Worm (Caenorhabditis elegans) whole organism, young adult: ENCODE data around the gene pqn-83.

Source experiments
- F57A8.1 ChIP-seq: fragments of 200-800 bp; sonication (Bioruptor generic); optimal IDR thresholded peaks from 2 replicates; lab custom pipeline; 2018; ENCODE audit warnings: mild to moderate bottlenecking, missing genetic modification characterization, moderate library complexity, missing compliant biosample characterization
- K12H6.12 ChIP-seq: fragments of 200-800 bp; sonication (Bioruptor generic); optimal IDR thresholded peaks from 2 replicates; lab custom pipeline; 2018; ENCODE audit warnings: mild to moderate bottlenecking, missing genetic modification characterization, missing compliant biosample characterization
- T26A5.8 ChIP-seq: sonication (generic microtip); optimal IDR thresholded peaks from 2 replicates; lab custom pipeline; 2016; ENCODE audit warnings: missing genetic modification characterization, missing compliant biosample characterization
- Y53F4B.3 ChIP-seq: fragments of 200-800 bp; sonication (Bioruptor generic); IDR thresholded peaks from 2 replicates; pipeline ENCODE4 v1.3.6; 2022; ENCODE audit warnings: missing genetic modification reagents, missing genetic modification characterization, missing compliant biosample characterization
- Y79H2A.3 ChIP-seq: fragments of 200-800 bp; sonication (Bioruptor generic); conservative IDR thresholded peaks from 2 replicates; pipeline ENCODE4 v1.3.6; 2022; ENCODE audit warnings: missing genetic modification reagents, missing genetic modification characterization, missing compliant biosample characterization
- ZK185.1 ChIP-seq: sonication (generic microtip); optimal IDR thresholded peaks from 2 replicates; lab custom pipeline; 2016; ENCODE audit warnings: mild to moderate bottlenecking, missing genetic modification characterization, missing compliant biosample characterization; ENCODE audit not compliant: poor library complexity, severe bottlenecking
- aptf-3 ChIP-seq: fragments of 200-800 bp; sonication (Bioruptor generic); IDR thresholded peaks from 2 replicates; pipeline ENCODE4 v1.3.6; 2022; ENCODE audit warnings: missing genetic modification characterization, missing compliant biosample characterization
- atf-7 ChIP-seq: sonication (generic microtip); optimal IDR thresholded peaks from 2 replicates; lab custom pipeline; 2017; ENCODE audit warnings: mild to moderate bottlenecking, missing genetic modification characterization, missing compliant biosample characterization
- attf-6 ChIP-seq: fragments of 200-800 bp; sonication (Bioruptor generic); IDR thresholded peaks from 2 replicates; pipeline ENCODE4 v1.3.6; 2022; ENCODE audit warnings: missing genetic modification reagents, missing genetic modification characterization, missing compliant biosample characterization
- ccch-3 ChIP-seq: fragments of 200-800 bp; sonication (Bioruptor generic); optimal IDR thresholded peaks from 2 replicates; lab custom pipeline; 2018; ENCODE audit warnings: mild to moderate bottlenecking, missing genetic modification characterization, missing compliant biosample characterization
- ceh-27 ChIP-seq: fragments of 200-800 bp; sonication (Bioruptor generic); optimal IDR thresholded peaks from 2 replicates; lab custom pipeline; 2018; ENCODE audit warnings: mild to moderate bottlenecking, missing genetic modification characterization, moderate library complexity, missing compliant biosample characterization
- ceh-58 ChIP-seq: fragments of 200-800 bp; sonication (Bioruptor generic); IDR thresholded peaks from 2 replicates; pipeline ENCODE4 v1.3.6; 2022; ENCODE audit warnings: missing genetic modification characterization, missing compliant biosample characterization
- chd-7 ChIP-seq: sonication (generic microtip); optimal IDR thresholded peaks from 2 replicates; lab custom pipeline; 2016; ENCODE audit warnings: mild to moderate bottlenecking, missing genetic modification characterization, moderate library complexity, missing compliant biosample characterization
- dpl-1 ChIP-seq: fragments of 150-350 bp; optimal IDR thresholded peaks from 2 replicates; lab custom pipeline; 2014; ENCODE audit warnings: missing biosample characterization, missing genetic modification reagents, missing genetic modification characterization
- ekl-4 ChIP-seq: fragments of 200-800 bp; sonication (Bioruptor generic); IDR thresholded peaks from 2 replicates; pipeline ENCODE4 v1.3.6; 2022; ENCODE audit warnings: missing genetic modification reagents, missing genetic modification characterization, missing compliant biosample characterization
- ets-4 ChIP-seq: fragments of 200-800 bp; sonication (Bioruptor generic); optimal IDR thresholded peaks from 2 replicates; lab custom pipeline; 2018; ENCODE audit warnings: mild to moderate bottlenecking, missing genetic modification characterization, missing compliant biosample characterization
- gei-17 ChIP-seq: fragments of 200-800 bp; sonication (Bioruptor generic); optimal IDR thresholded peaks from 2 replicates; lab custom pipeline; 2018; ENCODE audit warnings: mild to moderate bottlenecking, missing genetic modification characterization, missing compliant biosample characterization
- him-1 ChIP-seq: sonication (generic microtip); optimal IDR thresholded peaks from 2 replicates; lab custom pipeline; 2016; ENCODE audit warnings: missing genotype, missing genetic modification reagents, missing genetic modification characterization, missing compliant biosample characterization
- hmg-1.2 ChIP-seq: fragments of 200-800 bp; sonication (Bioruptor generic); IDR thresholded peaks from 2 replicates; pipeline ENCODE4 v1.3.6; 2022; ENCODE audit warnings: missing genetic modification reagents, missing genetic modification characterization, missing compliant biosample characterization
- lag-1 ChIP-seq: fragments of 200-800 bp; sonication (Bioruptor generic); IDR thresholded peaks from 2 replicates; pipeline ENCODE4 v1.3.6; 2022; ENCODE audit warnings: missing genetic modification reagents, missing genetic modification characterization, missing compliant biosample characterization
- let-526 ChIP-seq: fragments of 200-800 bp; sonication (Bioruptor generic); IDR thresholded peaks from 2 replicates; pipeline ENCODE4 v1.3.6; 2022; ENCODE audit warnings: missing genetic modification reagents, missing genetic modification characterization, missing compliant biosample characterization
- lin-26 ChIP-seq: fragments of 200-800 bp; sonication (Bioruptor generic); IDR thresholded peaks from 2 replicates; pipeline ENCODE4 v1.3.6; 2022; ENCODE audit warnings: missing genetic modification reagents, missing genetic modification characterization, missing compliant biosample characterization
- lin-35 ChIP-seq, 3 experiments: fragments of 150-350 bp in 2 of 3; sonication (generic microtip) in 1 of 3; optimal IDR thresholded peaks; 2 replicates each; lab custom pipeline; 2014 to 2018; ENCODE audit warnings: missing biosample characterization in 3 of 3, missing genetic modification characterization in 3 of 3, missing genetic modification reagents in 3 of 3
- madf-10 ChIP-seq: sonication (generic microtip); optimal IDR thresholded peaks from 2 replicates; lab custom pipeline; 2016; ENCODE audit warnings: mild to moderate bottlenecking, missing genetic modification characterization, missing compliant biosample characterization
- madf-3 ChIP-seq: fragments of 200-800 bp; sonication (Bioruptor generic); IDR thresholded peaks from 2 replicates; pipeline ENCODE4 v1.3.6; 2022; ENCODE audit warnings: missing genetic modification reagents, missing genetic modification characterization, missing compliant biosample characterization
- madf-6 ChIP-seq: fragments of 200-800 bp; sonication (Bioruptor generic); IDR thresholded peaks from 2 replicates; pipeline ENCODE4 v1.3.6; 2022; ENCODE audit warnings: missing genetic modification reagents, missing genetic modification characterization, missing compliant biosample characterization
- madf-8 ChIP-seq: fragments of 200-800 bp; sonication (Bioruptor generic); conservative IDR thresholded peaks from 2 replicates; pipeline ENCODE4 v1.3.6; 2022; ENCODE audit warnings: missing genetic modification reagents, missing genetic modification characterization, missing compliant biosample characterization
- mel-28 ChIP-seq: sonication (generic microtip); optimal IDR thresholded peaks from 2 replicates; lab custom pipeline; 2016; ENCODE audit warnings: borderline replicate concordance, mild to moderate bottlenecking, missing genetic modification characterization, missing compliant biosample characterization
- mxl-1 ChIP-seq: sonication (generic microtip); optimal IDR thresholded peaks from 2 replicates; lab custom pipeline; 2016; ENCODE audit warnings: missing genetic modification characterization, missing compliant biosample characterization
- nhr-120 ChIP-seq: fragments of 200-800 bp; sonication (Bioruptor generic); IDR thresholded peaks from 2 replicates; pipeline ENCODE4 v1.3.6; 2022; ENCODE audit warnings: missing genetic modification characterization, missing compliant biosample characterization
- nhr-179 ChIP-seq: sonication (generic microtip); optimal IDR thresholded peaks from 2 replicates; lab custom pipeline; 2016; ENCODE audit warnings: mild to moderate bottlenecking, missing genetic modification characterization, missing compliant biosample characterization
- nhr-80 ChIP-seq: sonication (generic microtip); optimal IDR thresholded peaks from 2 replicates; lab custom pipeline; 2016; ENCODE audit warnings: missing genetic modification characterization, missing compliant biosample characterization
- pbrm-1 ChIP-seq: fragments of 200-800 bp; sonication (Bioruptor generic); IDR thresholded peaks from 2 replicates; pipeline ENCODE4 v1.3.6; 2022; ENCODE audit warnings: missing genetic modification reagents, missing genetic modification characterization, missing compliant biosample characterization
- rcor-1 ChIP-seq: fragments of 200-800 bp; sonication (Bioruptor generic); IDR thresholded peaks from 2 replicates; pipeline ENCODE4 v1.3.6; 2022; ENCODE audit warnings: missing genetic modification reagents, missing genetic modification characterization, missing compliant biosample characterization
- rec-8 ChIP-seq, 2 experiments: sonication (generic microtip); optimal IDR thresholded peaks; 2 replicates each; lab custom pipeline; 2016; ENCODE audit warnings: mild to moderate bottlenecking in 2 of 2, missing genetic modification characterization in 2 of 2, missing genetic modification reagents in 2 of 2, missing genotype in 2 of 2, missing biosample characterization in 1 of 2, missing compliant biosample characterization in 1 of 2, moderate library complexity in 1 of 2
- snpc-4 ChIP-seq, 5 experiments: fragments of 150-350 bp in 1 of 5; sonication (generic microtip) in 4 of 5; optimal IDR thresholded peaks; 2 replicates each; lab custom pipeline; 2014 to 2018; ENCODE audit warnings: missing genetic modification characterization in 5 of 5, missing biosample characterization in 3 of 5, antibody characterized with exemption in 2 of 5, mild to moderate bottlenecking in 2 of 5, missing compliant biosample characterization in 2 of 5, missing genotype in 2 of 5, moderate library complexity in 2 of 5, missing genetic modification reagents in 1 of 5
- sptf-2 ChIP-seq: fragments of 200-800 bp; sonication (Bioruptor generic); optimal IDR thresholded peaks from 2 replicates; lab custom pipeline; 2018; ENCODE audit warnings: mild to moderate bottlenecking, missing genetic modification characterization, missing compliant biosample characterization
- tbp1 ChIP-seq: fragments of 200-800 bp; sonication (Bioruptor generic); optimal IDR thresholded peaks from 2 replicates; lab custom pipeline; 2018; ENCODE audit warnings: mild to moderate bottlenecking, missing genetic modification characterization, missing compliant biosample characterization
- tbx-9 ChIP-seq: sonication (generic microtip); optimal IDR thresholded peaks from 2 replicates; lab custom pipeline; 2016; ENCODE audit warnings: borderline replicate concordance, missing genetic modification characterization, inconsistent platforms, missing compliant biosample characterization
- unc-130 ChIP-seq: sonication (generic microtip); optimal IDR thresholded peaks from 2 replicates; lab custom pipeline; 2016; ENCODE audit warnings: missing genetic modification reagents, missing genetic modification characterization, missing compliant biosample characterization
- unc-62 ChIP-seq: fragments of 150-350 bp; optimal IDR thresholded peaks from 2 replicates; lab custom pipeline; 2014; ENCODE audit warnings: missing biosample characterization, missing genetic modification reagents, missing genetic modification characterization
- xnd-1 ChIP-seq: sonication (generic microtip); optimal IDR thresholded peaks from 2 replicates; lab custom pipeline; 2016; ENCODE audit warnings: missing genotype, missing genetic modification reagents, missing genetic modification characterization, missing compliant biosample characterization
- ztf-26 ChIP-seq: sonication (generic microtip); optimal IDR thresholded peaks from 2 replicates; lab custom pipeline; 2017; ENCODE audit warnings: missing genetic modification characterization, missing compliant biosample characterization

The pqn-83 gene

DNA sequence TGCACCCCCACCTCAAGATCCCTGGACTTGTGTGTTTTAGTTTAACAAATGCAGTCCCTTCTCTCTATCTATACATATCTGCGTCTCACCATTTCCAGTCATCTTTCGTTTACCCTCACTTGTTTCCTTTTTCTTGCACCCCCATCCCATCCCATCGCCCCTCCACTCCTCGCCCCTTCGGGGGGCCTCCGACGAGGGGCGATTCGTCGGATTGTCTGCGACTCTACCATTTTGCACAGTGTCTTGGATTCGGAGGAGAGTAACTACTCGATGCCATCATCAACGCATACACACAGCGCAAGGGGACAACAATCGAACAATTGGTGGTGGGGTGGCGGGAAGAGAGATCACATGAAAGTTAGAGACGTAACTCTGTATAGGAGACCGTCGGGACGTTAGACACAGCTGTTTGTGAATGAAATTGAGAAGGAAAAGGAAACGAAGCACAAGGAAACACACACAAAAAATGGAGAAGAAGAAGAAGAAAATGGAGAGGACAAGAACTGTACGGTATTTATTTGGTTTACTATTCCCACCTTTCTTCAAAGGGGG is 36.8 kb downstream of the pqn-83 start (continued):
- TF ChIP-seq T26A5.8 (tag; lab: Kevin White, UChicago) (no peak), atf-7 (tag; lab: Kevin White, UChicago) (peak; percentile 39), attf-6 (GFP tag; lab: Robert Waterston, UW) (no peak), ccch-3 (GFP tag; lab: Kevin White, UChicago) (no peak), tbp1 (GFP tag; lab: Kevin White, UChicago) (peak; percentile 39), ZK185.1 (tag; lab: Kevin White, UChicago) (peak; percentile 30), ceh-58 (GFP tag; lab: Robert Waterston, UW) (no peak), madf-3 (GFP tag; lab: Robert Waterston, UW) (peak; percentile 79), hmg-1.2 (peak; percentile 91), rec-8 (tag; optimal IDR thresholded peaks at IDR 0.05; lab: Kevin White, UChicago) (no peak), madf-8 (GFP tag; lab: Robert Waterston, UW) (no peak), let-526 (0 out of 2 replicates have a peak, but pooled peaks have one; percentile 58), mel-28 (tag; lab: Kevin White, UChicago) (peak; percentile 30), K12H6.12 (tag; lab: Kevin White, UChicago) (peak; percentile 96), ceh-27 (peak; percentile 96)

DNA sequence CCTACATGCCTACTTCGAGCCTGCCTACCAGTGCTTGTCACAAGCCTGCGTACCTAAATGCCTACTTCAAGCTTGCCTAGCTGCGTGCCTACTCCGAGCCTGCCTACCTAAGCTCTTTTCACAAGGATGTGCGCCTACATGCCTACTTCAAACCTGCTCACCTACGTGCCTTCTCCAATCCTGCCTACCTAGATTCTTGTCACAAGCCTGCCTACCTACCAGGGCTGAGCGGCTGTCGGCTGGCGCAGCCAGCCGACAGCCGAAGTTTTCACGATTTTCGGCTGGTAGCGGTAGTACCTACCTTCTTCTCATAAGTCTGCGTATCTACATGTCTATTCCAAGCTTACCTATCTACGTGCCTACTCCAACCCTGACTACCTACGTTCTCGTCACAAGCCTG is 37.5 kb downstream of the pqn-83 start:
- no peak for TF ChIP-seq dpl-1 (GFP tag; lab: Kevin White, UChicago)
- TF ChIP-seq nhr-120, result no peak
- TF ChIP-seq sptf-2 (GFP tag; lab: Kevin White, UChicago), result no peak
- TF ChIP-seq madf-3 (GFP tag; lab: Robert Waterston, UW), result 0 out of 2 replicates have a peak, but pooled peaks have one; percentile 54
- TF ChIP-seq unc-130 (GFP tag; lab: Kevin White, UChicago), result no peak
- TF ChIP-seq nhr-179 (tag; lab: Kevin White, UChicago), result no peak
- TF ChIP-seq Y79H2A.3 (GFP tag; lab: Robert Waterston, UW), result 0 out of 2 replicates have a peak, but pooled peaks have one; percentile 19
- no peak for TF ChIP-seq F57A8.1 (GFP tag; lab: Kevin White, UChicago)
- TF ChIP-seq tbx-9 (tag; lab: Kevin White, UChicago), result no peak
- TF ChIP-seq ets-4 (GFP tag; lab: Kevin White, UChicago), result no peak
- no peak for TF ChIP-seq gei-17 (GFP tag; lab: Kevin White, UChicago)
- no peak for TF ChIP-seq ekl-4 (GFP tag; lab: Robert Waterston, UW)
- TF ChIP-seq rcor-1 (GFP tag; lab: Robert Waterston, UW), result 0 out of 2 replicates have a peak, but pooled peaks have one; percentile 8

DNA sequence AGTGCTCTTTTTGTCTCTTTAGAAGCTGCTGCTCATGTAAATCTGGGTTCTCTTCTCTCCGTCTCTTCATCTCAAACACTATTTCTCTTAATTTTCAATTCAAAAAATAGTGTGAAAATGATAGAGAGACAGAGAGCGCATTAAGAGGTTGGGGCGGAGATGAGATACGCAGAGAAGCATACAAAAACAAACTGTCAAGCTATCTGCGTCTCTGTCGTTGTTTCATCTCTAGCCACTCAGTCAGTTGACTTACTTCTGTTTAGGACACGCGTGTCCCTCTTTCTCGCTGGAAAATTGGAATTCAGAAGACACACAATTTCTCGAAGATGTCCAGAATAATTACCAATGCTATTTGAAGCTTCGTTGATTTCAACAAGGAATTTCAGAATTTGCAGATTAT is 38.1 kb downstream of the pqn-83 start:
- TF ChIP-seq xnd-1 (tag; lab: Kevin White, UChicago) (no peak), him-1 (tag; lab: Kevin White, UChicago) (no peak), snpc-4 (GFP tag; optimal IDR thresholded peaks at IDR 0.05; lab: Kevin White, UChicago) (peak; percentile 14), snpc-4 (tag; optimal IDR thresholded peaks at IDR 0.05; lab: Kevin White, UChicago) (peak in 2 of 4 experiments; percentile 13 to 30), unc-62 (peak; percentile 63), madf-6 (no peak), Y53F4B.3 (no peak), lag-1 (GFP tag; lab: Robert Waterston, UW) (no peak), nhr-80 (tag; lab: Kevin White, UChicago) (peak; percentile 31), ceh-27 (peak; percentile 87), gei-17 (GFP tag; lab: Kevin White, UChicago) (peak; percentile 37), nhr-120 (no peak), chd-7 (tag; lab: Kevin White, UChicago) (peak; percentile 17), aptf-3 (GFP tag; lab: Robert Waterston, UW) (no peak), mxl-1 (tag; lab: Kevin White, UChicago) (no peak), lin-35 (GFP tag; optimal IDR thresholded peaks at IDR 0.05; lab: Kevin White, UChicago) (peak in 1 of 3 experiments; percentile 55), madf-10 (peak; percentile 33), hmg-1.2 (peak; percentile 98), tbp1 (GFP tag; lab: Kevin White, UChicago) (peak; percentile 51), nhr-179 (tag; lab: Kevin White, UChicago) (no peak), ztf-26 (tag; lab: Kevin White, UChicago) (no peak), ceh-58 (GFP tag; lab: Robert Waterston, UW) (no peak), pbrm-1 (GFP tag; lab: Robert Waterston, UW) (peak; percentile 63), lin-26 (0 out of 2 replicates have a peak, but pooled peaks have one; percentile 9), sptf-2 (GFP tag; lab: Kevin White, UChicago) (no peak)
